Worm (Caenorhabditis elegans): ENCODE data around the gene trpp-3.
A peak's percentile ranks its signal among the peaks of the same experiment; 100 is the strongest.

The trpp-3 gene

ce11 chrIII:9497412-9497811, 27.9 kb upstream of the trpp-3 start (continued):
- no peak for TF ChIP-seq C06A6.2 (GFP tag; conservative IDR thresholded peaks at IDR 0.05)
- no peak for TF ChIP-seq ets-4 (GFP tag; optimal IDR thresholded peaks at IDR 0.05)
- no peak for TF ChIP-seq egrh-3 (GFP tag; IDR thresholded peaks at IDR 0.05)

- TF ChIP-seq mcd-1 (GFP tag; IDR thresholded peaks at IDR 0.05) (no peak), nhr-80 (tag; optimal IDR thresholded peaks at IDR 0.05) (peak; percentile 47), cebp-1 (GFP tag; IDR thresholded peaks at IDR 0.05) (no peak), cebp-1 (tag; optimal IDR thresholded peaks at IDR 0.05) (peak; percentile 25), xnd-1 (tag; optimal IDR thresholded peaks at IDR 0.05) (no peak), attf-5 (GFP tag; optimal IDR thresholded peaks at IDR 0.05) (peak; percentile 12), hmg-1.2 (GFP tag; IDR thresholded peaks at IDR 0.05) (peak; percentile 45; the same call in 1 of the 2 replicates)
These were observed 25.1 kb upstream of the trpp-3 start, which contains the start of gene sod-4 for ce11 chrIII:9500267-9500666. Gene sod-4, minus strand, starts transcription at chrIII:9500375.

- TF ChIP-seq cebp-1 (GFP tag; IDR thresholded peaks at IDR 0.05) (no peak), cebp-1 (tag; optimal IDR thresholded peaks at IDR 0.05) (peak; percentile 26), hlh-12 (tag; optimal IDR thresholded peaks at IDR 0.05) (no peak), hrde-1 (tag; optimal IDR thresholded peaks at IDR 0.05; ENCODE audit: borderline replicate concordance) (no peak), B0035.1 (tag; optimal IDR thresholded peaks at IDR 0.05) (no peak)
These were observed 24.3 kb upstream of the trpp-3 start for ce11 chrIII:9501072-9501471.

- TF ChIP-seq ztf-6 (GFP tag; IDR thresholded peaks at IDR 0.05) = no peak
- TF ChIP-seq cebp-1 (GFP tag; IDR thresholded peaks at IDR 0.05) = peak; percentile 49; the same call in 1 of the 2 replicates
- peak; percentile 88 for TF ChIP-seq cebp-1 (tag; optimal IDR thresholded peaks at IDR 0.05)
These were observed 23.1 kb upstream of the trpp-3 start for ce11 chrIII:9502155-9502714.

- TF ChIP-seq ztf-18 (tag; optimal IDR thresholded peaks at IDR 0.05) = peak; percentile 22
- no peak for TF ChIP-seq nfya-1 (tag; optimal IDR thresholded peaks at IDR 0.05; ENCODE audit: borderline replicate concordance, insufficient read depth)
- TF ChIP-seq madf-3 (GFP tag; IDR thresholded peaks at IDR 0.05) = no peak
- TF ChIP-seq madf-8 (GFP tag; conservative IDR thresholded peaks at IDR 0.05) = peak; percentile 92
- TF ChIP-seq lsl-1 (GFP tag; optimal IDR thresholded peaks at IDR 0.05) = peak; percentile 89
- no peak for TF ChIP-seq snpc-1.1 (tag; optimal IDR thresholded peaks at IDR 0.05; ENCODE audit: insufficient read depth)
- no peak for TF ChIP-seq B0035.1 (tag; optimal IDR thresholded peaks at IDR 0.05)
- 0 out of 2 replicates have a peak, but pooled peaks have one; percentile 50 for TF ChIP-seq lin-26 (GFP tag; IDR thresholded peaks at IDR 0.05)
- TF ChIP-seq ztf-25 (GFP tag; IDR thresholded peaks at IDR 0.05) = no peak
- TF ChIP-seq snpc-4 (GFP tag; optimal IDR thresholded peaks at IDR 0.05) = no peak
- TF ChIP-seq snpc-4 (tag; optimal IDR thresholded peaks at IDR 0.05) = peak in 1 of 4 experiments; percentile 23
- TF ChIP-seq lin-54 (GFP tag; optimal IDR thresholded peaks at IDR 0.05) = peak; percentile 25
- peak; percentile 38; the same call in 1 of the 2 replicates for TF ChIP-seq Y67H2A.10 (GFP tag; conservative IDR thresholded peaks at IDR 0.05)
- no peak for TF ChIP-seq egrh-3 (GFP tag; IDR thresholded peaks at IDR 0.05)
- no peak for TF ChIP-seq ceh-79 (tag; optimal IDR thresholded peaks at IDR 0.05)
- 0 out of 2 replicates have a peak, but pooled peaks have one; percentile 20 for TF ChIP-seq ekl-4 (GFP tag; IDR thresholded peaks at IDR 0.05)
- TF ChIP-seq unc-130 (GFP tag; optimal IDR thresholded peaks at IDR 0.05) = peak; percentile 24
- TF ChIP-seq F39B2.1 (GFP tag; IDR thresholded peaks at IDR 0.05) = no peak
- TF ChIP-seq T26A5.8 (tag; optimal IDR thresholded peaks at IDR 0.05) = no peak
- peak; percentile 71 for TF ChIP-seq F33H1.4 (GFP tag; IDR thresholded peaks at IDR 0.05)
- no peak for TF ChIP-seq ets-4 (GFP tag; optimal IDR thresholded peaks at IDR 0.05)
- no peak for TF ChIP-seq lin-35 (GFP tag; optimal IDR thresholded peaks at IDR 0.05)
- peak; percentile 95 for TF ChIP-seq madf-6 (GFP tag; IDR thresholded peaks at IDR 0.05)
- no peak for TF ChIP-seq aptf-2 (GFP tag; conservative IDR thresholded peaks at IDR 0.05)
- TF ChIP-seq C17E4.6 (GFP tag; IDR thresholded peaks at IDR 0.05) = peak; percentile 29; the same call in 1 of the 2 replicates
- peak; percentile 91 for TF ChIP-seq hsf-1 (GFP tag; IDR thresholded peaks at IDR 0.05)
- no peak for TF ChIP-seq tlf-1 (GFP tag; optimal IDR thresholded peaks at IDR 0.05)
- TF ChIP-seq zfh-2 (GFP tag; conservative IDR thresholded peaks at IDR 0.05) = no peak
- TF ChIP-seq hrde-1 (tag; optimal IDR thresholded peaks at IDR 0.05; ENCODE audit: borderline replicate concordance) = no peak
These were observed 21.0 kb upstream of the trpp-3 start for ce11 chrIII:9504347-9504746.

Measured in whole organism, young adult.